Worm (Caenorhabditis elegans): Measurements from ENCODE around the gene Y55D5A.4.

Y55D5A.4 gene

DNA sequence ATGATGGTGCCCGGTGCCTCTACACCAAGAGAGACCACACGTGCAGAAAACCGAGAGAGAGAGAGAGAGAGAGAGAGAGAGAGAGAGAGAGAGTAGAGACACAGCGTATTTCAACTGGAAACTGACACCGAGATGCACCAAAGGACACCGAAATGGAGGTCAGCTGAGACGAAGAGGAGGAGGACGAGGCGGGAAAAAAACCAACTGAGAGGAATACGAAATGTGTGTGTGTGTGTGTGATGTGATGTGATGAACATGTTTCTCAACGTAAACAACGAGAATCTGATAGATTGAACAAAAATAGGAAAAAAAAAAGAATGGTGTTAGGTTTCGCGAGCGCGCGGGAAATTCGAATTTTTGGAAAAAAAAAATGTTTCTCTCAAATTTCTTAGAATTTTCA is 47.5 kb upstream of the Y55D5A.4 start (continued):
- no peak for TF ChIP-seq ZK337.2 (GFP tag; IDR thresholded peaks at IDR 0.05)
- peak; percentile 55 for TF ChIP-seq nhr-25 (tag; optimal IDR thresholded peaks at IDR 0.05; ENCODE audit: borderline replicate concordance, insufficient read depth)
- TF ChIP-seq ceh-62 (tag; optimal IDR thresholded peaks at IDR 0.05) = no peak
- TF ChIP-seq tra-1 (GFP tag; IDR thresholded peaks at IDR 0.05) = no peak
- TF ChIP-seq ceh-82 (tag; optimal IDR thresholded peaks at IDR 0.05) = no peak
- no peak for TF ChIP-seq madf-5 (GFP tag; IDR thresholded peaks at IDR 0.05)
- no peak for TF ChIP-seq snpc-1.2 (GFP tag; IDR thresholded peaks at IDR 0.05)
- TF ChIP-seq saeg-2 (GFP tag; IDR thresholded peaks at IDR 0.05) = no peak
- no peak for TF ChIP-seq Y105C5A.15 (GFP tag; IDR thresholded peaks at IDR 0.05)
- no peak for TF ChIP-seq zfp-3 (GFP tag; conservative IDR thresholded peaks at IDR 0.05)
- TF ChIP-seq zip-11 (GFP tag; IDR thresholded peaks at IDR 0.05) = no peak
- TF ChIP-seq mdt-29 (GFP tag; IDR thresholded peaks at IDR 0.05) = no peak

- TF ChIP-seq nhr-48 (tag; optimal IDR thresholded peaks at IDR 0.05) = peak; percentile 13
- TF ChIP-seq nhr-11 (tag; optimal IDR thresholded peaks at IDR 0.05) = peak; percentile 39
- TF ChIP-seq ceh-44 (GFP tag; IDR thresholded peaks at IDR 0.05) = no peak
- no peak for TF ChIP-seq F37D6.2 (tag; optimal IDR thresholded peaks at IDR 0.05)
- peak; percentile 19 for TF ChIP-seq dpl-1 (GFP tag; optimal IDR thresholded peaks at IDR 0.05)
- TF ChIP-seq hlh-11 (tag; optimal IDR thresholded peaks at IDR 0.05) = peak; percentile 76
- TF ChIP-seq tra-1 (GFP tag; IDR thresholded peaks at IDR 0.05) = no peak
- TF ChIP-seq pha-4 (GFP tag; IDR thresholded peaks at IDR 0.05) = no peak
- no peak for TF ChIP-seq pha-4 (tag; optimal IDR thresholded peaks at IDR 0.05)
- no peak for TF ChIP-seq arid-1 (GFP tag; conservative IDR thresholded peaks at IDR 0.05)
- TF ChIP-seq daf-8 (GFP tag; IDR thresholded peaks at IDR 0.05) = no peak
- no peak for TF ChIP-seq ZK337.2 (GFP tag; IDR thresholded peaks at IDR 0.05)
- no peak for TF ChIP-seq Y5F2A.4 (GFP tag; optimal IDR thresholded peaks at IDR 0.05)
- no peak for TF ChIP-seq daf-16 (GFP tag; optimal IDR thresholded peaks at IDR 0.05)
- peak; percentile 30 for TF ChIP-seq daf-16 (tag; optimal IDR thresholded peaks at IDR 0.05)
- TF ChIP-seq hlh-30 (tag; optimal IDR thresholded peaks at IDR 0.05; ENCODE audit: insufficient read depth) = peak; percentile 90
- TF ChIP-seq hif-1 (tag; optimal IDR thresholded peaks at IDR 0.05) = peak in 1 of 2 experiments; percentile 40
- no peak for TF ChIP-seq D1046.2 (GFP tag; IDR thresholded peaks at IDR 0.05)
- TF ChIP-seq nhr-41 (GFP tag; IDR thresholded peaks at IDR 0.05) = no peak
- no peak for TF ChIP-seq spr-1 (tag; optimal IDR thresholded peaks at IDR 0.05)
- peak in 1 of 2 experiments; percentile 93 for TF ChIP-seq unc-62 (GFP tag; optimal IDR thresholded peaks at IDR 0.05 in 1 of 2)
- TF ChIP-seq unc-62 (tag; optimal IDR thresholded peaks at IDR 0.05) = no peak
- peak; percentile 89 to 96 for TF ChIP-seq mdl-1 (tag; optimal IDR thresholded peaks at IDR 0.05)
- TF ChIP-seq pqm-1 (tag; optimal IDR thresholded peaks at IDR 0.05) = no peak
- no peak for TF ChIP-seq fos-1 (tag; optimal IDR thresholded peaks at IDR 0.05)
- TF ChIP-seq lir-3 (tag; optimal IDR thresholded peaks at IDR 0.05) = no peak
- peak; percentile 50 for TF ChIP-seq rbr-2 (tag; optimal IDR thresholded peaks at IDR 0.05)
- peak; percentile 63 for TF ChIP-seq dve-1 (tag; optimal IDR thresholded peaks at IDR 0.05; ENCODE audit: insufficient read depth)
- TF ChIP-seq dmd-6 (GFP tag; IDR thresholded peaks at IDR 0.05) = peak; percentile 47
- TF ChIP-seq mxl-3 (GFP tag; optimal IDR thresholded peaks at IDR 0.05) = peak; percentile 57
- peak; percentile 78 for TF ChIP-seq mep-1 (tag; optimal IDR thresholded peaks at IDR 0.05)
- peak; percentile 59; the same call in 1 of the 2 replicates for TF ChIP-seq hmg-1.1 (GFP tag; IDR thresholded peaks at IDR 0.05)
- no peak for TF ChIP-seq zfp-3 (GFP tag; conservative IDR thresholded peaks at IDR 0.05)
- no peak for TF ChIP-seq egl-27 (tag; optimal IDR thresholded peaks at IDR 0.05)
- no peak for TF ChIP-seq nhr-111 (GFP tag; optimal IDR thresholded peaks at IDR 0.05)
- no peak for TF ChIP-seq ceh-28 (tag; optimal IDR thresholded peaks at IDR 0.05)
- TF ChIP-seq nhr-10 (tag; optimal IDR thresholded peaks at IDR 0.05) = no peak
- no peak for TF ChIP-seq lin-29 (GFP tag; IDR thresholded peaks at IDR 0.05)
- peak; percentile 45 for TF ChIP-seq nhr-28 (tag; optimal IDR thresholded peaks at IDR 0.05)
- TF ChIP-seq ama-1 (optimal IDR thresholded peaks at IDR 0.05) = no peak
- TF ChIP-seq mxl-2 (GFP tag; conservative IDR thresholded peaks at IDR 0.05) = no peak
- peak; percentile 89 for TF ChIP-seq aha-1 (tag)
Measured at ce11 chrIII:3035977-3036376, 46.1 kb upstream of the Y55D5A.4 start.
